Worm (Caenorhabditis elegans) whole organism, dauer: Measurements from ENCODE around the gene T10C6.15.

Experiments
- unc-62 ChIP-seq: sonication (generic microtip); optimal IDR thresholded peaks from 2 replicates; lab custom pipeline; 2017; ENCODE audit warnings: missing biosample characterization, missing genetic modification reagents, missing genetic modification characterization

T10C6.15 gene

ce11 chrV:16023559-16023958 lies 22.2 kb downstream of the T10C6.15 start:
- no peak for TF ChIP-seq unc-62 (GFP tag; lab: Kevin White, UChicago)

ce11 chrV:16023051-16023450 lies 22.7 kb downstream of the T10C6.15 start, which contains the start of gene cwc-15:
Gene cwc-15 (plus strand): TSS chrV:16023351.
- no peak for TF ChIP-seq unc-62 (GFP tag; lab: Kevin White, UChicago)

ce11 chrV:16022600-16022999 lies 23.1 kb downstream of the T10C6.15 start:
- TF ChIP-seq unc-62 (GFP tag; lab: Kevin White, UChicago) = no peak

- no peak for TF ChIP-seq unc-62 (GFP tag; lab: Kevin White, UChicago)
Measured at ce11 chrV:16020042-16020441, 25.7 kb downstream of the T10C6.15 start, which contains the start of gene srx-44. Gene srx-44 (plus strand): TSS chrV:16020342.

- no peak for TF ChIP-seq unc-62 (GFP tag; lab: Kevin White, UChicago)
Measured at ce11 chrV:16017671-16018070, 28.1 kb downstream of the T10C6.15 start, which contains the start of gene srx-43. Gene srx-43 (plus strand): TSS chrV:16017971.

- TF ChIP-seq unc-62 (GFP tag; lab: Kevin White, UChicago) = no peak
Measured at ce11 chrV:16016977-16017376, 28.8 kb downstream of the T10C6.15 start.

- no peak for TF ChIP-seq unc-62 (GFP tag; lab: Kevin White, UChicago)
Measured at ce11 chrV:16015652-16016051, 30.1 kb downstream of the T10C6.15 start, which contains the start of gene str-232. Gene str-232 (minus strand): TSS chrV:16015752.

ce11 chrV:16009564-16009963 lies 36.2 kb downstream of the T10C6.15 start, which contains the start of gene str-233:
Gene str-233 (minus strand): TSS chrV:16009664.
- no peak for TF ChIP-seq unc-62 (GFP tag; lab: Kevin White, UChicago)

ce11 chrV:16007505-16007904 lies 38.2 kb downstream of the T10C6.15 start, which contains the start of gene str-231:
Gene str-231 (minus strand): TSS chrV:16007605.
- TF ChIP-seq unc-62 (GFP tag; lab: Kevin White, UChicago) = no peak

ce11 chrV:16002288-16002687 lies 43.5 kb downstream of the T10C6.15 start, which contains the start of gene nhr-63:
Gene nhr-63 (plus strand): TSS chrV:16002588.
- no peak for TF ChIP-seq unc-62 (GFP tag; lab: Kevin White, UChicago)

- no peak for TF ChIP-seq unc-62 (GFP tag; lab: Kevin White, UChicago)
Measured at ce11 chrV:16000433-16000832, 45.3 kb downstream of the T10C6.15 start, which contains the start of gene nhr-50. Gene nhr-50 (minus strand): TSS chrV:16000631.

ce11 chrV:15996655-15997186 lies 49.0 kb downstream of the T10C6.15 start, which contains the start of the genes C06C6.9 and C06C6.8:
Gene C06C6.9 (minus strand): TSS chrV:15996755.
Gene C06C6.8 (plus strand): TSS chrV:15997136.
- TF ChIP-seq unc-62 (GFP tag; lab: Kevin White, UChicago) = no peak
